Fruit fly (Drosophila melanogaster) whole organism, embryonic: ENCODE data around the gene dgt6.

Experiments
- Antp ChIP-seq: fragments of 200-800 bp; sonication (Bioruptor generic); optimal IDR thresholded peaks from 3 replicates; lab custom pipeline; 2016; ENCODE audit warnings: missing biosample characterization, missing genetic modification characterization
- Awh ChIP-seq: fragments of 200-800 bp; sonication (Bioruptor generic); IDR thresholded peaks from 2 replicates; pipeline ENCODE4, ENCODE4 v1.3.6; 2022; ENCODE audit warnings: missing biosample characterization, missing genetic modification characterization
- Bteb2 ChIP-seq: fragments of 200-800 bp; sonication (Bioruptor generic); optimal IDR thresholded peaks from 2 replicates; lab custom pipeline; 2016; ENCODE audit warnings: missing biosample characterization, missing genetic modification characterization
- CG10321 ChIP-seq: fragments of 200-800 bp; sonication (Bioruptor generic); IDR thresholded peaks from 2 replicates; pipeline ENCODE4 v1.3.6; 2022; ENCODE audit warnings: missing biosample characterization, missing genetic modification characterization
- CG11398 ChIP-seq: fragments of 200-800 bp; sonication (Bioruptor generic); optimal IDR thresholded peaks from 2 replicates; lab custom pipeline; 2016; ENCODE audit warnings: missing biosample characterization, missing genetic modification characterization
- CG11456 ChIP-seq: fragments of 200-800 bp; sonication (Bioruptor generic); IDR thresholded peaks from 3 replicates; pipeline ENCODE4 v1.3.6; 2022; ENCODE audit warnings: missing biosample characterization, missing genetic modification characterization
- CG11723 ChIP-seq: fragments of 200-800 bp; sonication (Bioruptor generic); optimal IDR thresholded peaks from 2 replicates; lab custom pipeline; 2017; ENCODE audit warnings: missing biosample characterization, mild to moderate bottlenecking, missing genetic modification characterization
- CG2202 ChIP-seq: fragments of 200-800 bp; sonication (Bioruptor generic); optimal IDR thresholded peaks from 2 replicates; lab custom pipeline; 2018; ENCODE audit warnings: missing biosample characterization, mild to moderate bottlenecking, missing genetic modification characterization
- CG30020 ChIP-seq: fragments of 200-800 bp; optimal IDR thresholded peaks from 2 replicates; lab custom pipeline; 2019; ENCODE audit warnings: missing biosample characterization, mild to moderate bottlenecking, missing genetic modification characterization, moderate library complexity
- CG31224 ChIP-seq: fragments of 200-800 bp; sonication (Bioruptor generic); IDR thresholded peaks from 2 replicates; pipeline ENCODE4 v1.3.6; 2022; ENCODE audit warnings: missing biosample characterization, missing genetic modification characterization
- CG3407 ChIP-seq: fragments of 200-800 bp; sonication (Bioruptor generic); optimal IDR thresholded peaks from 2 replicates; lab custom pipeline; 2018; ENCODE audit warnings: missing biosample characterization, mild to moderate bottlenecking, missing genetic modification characterization
- CG34224 ChIP-seq: fragments of 200-800 bp; sonication (Bioruptor generic); IDR thresholded peaks from 3 replicates; pipeline ENCODE4 v1.3.6; 2022; ENCODE audit warnings: missing biosample characterization, missing genetic modification characterization; ENCODE audit not compliant: partially characterized antibody
- CG3995 ChIP-seq: fragments of 200-800 bp; sonication (Bioruptor generic); optimal IDR thresholded peaks from 3 replicates; lab custom pipeline; 2016; ENCODE audit warnings: missing biosample characterization, missing genetic modification characterization
- CG6854 ChIP-seq: fragments of 200-800 bp; sonication (Bioruptor generic); optimal IDR thresholded peaks from 3 replicates; lab custom pipeline; 2017; ENCODE audit warnings: missing biosample characterization, mild to moderate bottlenecking, missing genetic modification characterization
- CG7271 ChIP-seq: fragments of 200-800 bp; sonication (Bioruptor generic); optimal IDR thresholded peaks from 2 replicates; lab custom pipeline; 2018; ENCODE audit warnings: missing biosample characterization, mild to moderate bottlenecking, missing genetic modification characterization, moderate library complexity
- CG7987 ChIP-seq: fragments of 200-800 bp; sonication (Bioruptor generic); optimal IDR thresholded peaks from 2 replicates; lab custom pipeline; 2018; ENCODE audit warnings: missing biosample characterization, mild to moderate bottlenecking, missing genetic modification characterization, moderate library complexity
- CTCF ChIP-seq: fragments of 200-800 bp; sonication (Bioruptor generic); optimal IDR thresholded peaks from 2 replicates; lab custom pipeline; 2017; ENCODE audit warnings: missing biosample characterization, mild to moderate bottlenecking, missing genetic modification characterization, moderate library complexity
- Dad ChIP-seq: fragments of 200-800 bp; sonication (Bioruptor generic); optimal IDR thresholded peaks from 3 replicates; lab custom pipeline; 2016; ENCODE audit warnings: missing biosample characterization, missing genetic modification characterization
- Elba2 ChIP-seq: fragments of 200-800 bp; sonication (Bioruptor generic); optimal IDR thresholded peaks from 3 replicates; lab custom pipeline; 2016; ENCODE audit warnings: missing biosample characterization, missing genetic modification characterization
- Ets97D ChIP-seq: fragments of 200-800 bp; sonication (Bioruptor generic); optimal IDR thresholded peaks from 3 replicates; lab custom pipeline; 2016; ENCODE audit warnings: missing biosample characterization, missing genetic modification characterization
- Hr78 ChIP-seq, 2 experiments: fragments of 200-800 bp in 1 of 2; fragments of >200 bp in 1 of 2; sonication (Bioruptor generic) in 1 of 2; optimal IDR thresholded peaks; 2 replicates each; lab custom pipeline; 2017 to 2019; ENCODE audit warnings: missing biosample characterization in 2 of 2, missing genetic modification characterization in 2 of 2, mild to moderate bottlenecking in 1 of 2, moderate library complexity in 1 of 2
- Hsf ChIP-seq: fragments of 200-800 bp; sonication (Bioruptor generic); optimal IDR thresholded peaks from 3 replicates; lab custom pipeline; 2016; ENCODE audit warnings: missing biosample characterization, missing genetic modification characterization
- MESR4 ChIP-seq: fragments of 200-800 bp; sonication (Bioruptor generic); optimal IDR thresholded peaks from 2 replicates; lab custom pipeline; 2018; ENCODE audit warnings: missing biosample characterization, mild to moderate bottlenecking, missing genetic modification characterization, moderate library complexity
- Oaz ChIP-seq: fragments of 200-800 bp; sonication (Bioruptor generic); IDR thresholded peaks from 2 replicates; pipeline ENCODE4 v1.3.6; 2022; ENCODE audit warnings: missing biosample characterization, missing genetic modification characterization
- Sin3A ChIP-seq: fragments of >200 bp; optimal IDR thresholded peaks from 2 replicates; lab custom pipeline; 2018
- Sry-β ChIP-seq: fragments of 200-800 bp; sonication (Bioruptor generic); optimal IDR thresholded peaks from 2 replicates; lab custom pipeline; 2018; ENCODE audit warnings: missing biosample characterization, mild to moderate bottlenecking, missing genetic modification characterization, moderate library complexity
- Xbp1 ChIP-seq: fragments of 200-800 bp; sonication (Bioruptor generic); optimal IDR thresholded peaks from 3 replicates; lab custom pipeline; 2016; ENCODE audit warnings: missing biosample characterization, mild to moderate bottlenecking, missing genetic modification characterization
- br ChIP-seq: fragments of >200 bp; optimal IDR thresholded peaks from 2 replicates; lab custom pipeline; 2017
- chn ChIP-seq: fragments of 200-800 bp; sonication (Bioruptor generic); optimal IDR thresholded peaks from 2 replicates; lab custom pipeline; 2016; ENCODE audit warnings: missing biosample characterization, missing genetic modification characterization
- en ChIP-seq: fragments of 200-800 bp; sonication (Bioruptor generic); optimal IDR thresholded peaks from 2 replicates; lab custom pipeline; 2016; ENCODE audit warnings: missing biosample characterization, missing genetic modification characterization
- ewg ChIP-seq: fragments of 200-800 bp; sonication (Bioruptor generic); optimal IDR thresholded peaks from 3 replicates; lab custom pipeline; 2017; ENCODE audit warnings: mild to moderate bottlenecking, missing biosample characterization, missing genetic modification reagents, missing genetic modification characterization
- fd102C ChIP-seq: fragments of 200-800 bp; sonication (Bioruptor generic); optimal IDR thresholded peaks from 2 replicates; lab custom pipeline; 2018; ENCODE audit warnings: missing biosample characterization, mild to moderate bottlenecking, missing genetic modification characterization, moderate library complexity
- grau ChIP-seq: fragments of 200-800 bp; optimal IDR thresholded peaks from 3 replicates; lab custom pipeline; 2019; ENCODE audit warnings: missing biosample characterization, mild to moderate bottlenecking, missing genetic modification characterization, moderate library complexity
- gro ChIP-seq: fragments of 200-800 bp; sonication (Bioruptor generic); optimal IDR thresholded peaks from 2 replicates; lab custom pipeline; 2016; ENCODE audit warnings: missing biosample characterization, missing genetic modification characterization
- hbn ChIP-seq: fragments of 200-800 bp; sonication (Bioruptor generic); IDR thresholded peaks from 2 replicates; pipeline ENCODE4 v1.3.6; 2022; ENCODE audit warnings: missing biosample characterization, missing genetic modification characterization; ENCODE audit not compliant: partially characterized antibody
- lbe ChIP-seq: fragments of 200-800 bp; sonication (Bioruptor generic); optimal IDR thresholded peaks from 2 replicates; lab custom pipeline; 2016; ENCODE audit warnings: missing biosample characterization, mild to moderate bottlenecking, missing genetic modification characterization
- nmo ChIP-seq: fragments of 200-800 bp; sonication (Bioruptor generic); optimal IDR thresholded peaks from 2 replicates; lab custom pipeline; 2018; ENCODE audit warnings: missing biosample characterization, mild to moderate bottlenecking, missing genetic modification characterization, moderate library complexity
- pho ChIP-seq: fragments of 200-800 bp; sonication (Bioruptor generic); optimal IDR thresholded peaks from 2 replicates; lab custom pipeline; 2016; ENCODE audit warnings: missing biosample characterization, missing genetic modification characterization
- prd ChIP-seq, 3 experiments: fragments of >200 bp in 2 of 3; fragments of 200-800 bp in 1 of 3; sonication (Bioruptor generic) in 1 of 3; optimal IDR thresholded peaks in 2 of 3; IDR thresholded peaks in 1 of 3; 2 replicates in 2 of 3; 3 replicates in 1 of 3; pipeline versions ENCODE4 v1.3.6 to Lab custom; 2017 to 2022; ENCODE audit warnings: missing biosample characterization in 1 of 3, missing genetic modification characterization in 1 of 3
- ranshi ChIP-seq: fragments of 200-800 bp; sonication (Bioruptor generic); IDR thresholded peaks from 2 replicates; pipeline ENCODE4 v1.3.6; 2022; ENCODE audit warnings: missing biosample characterization, missing genetic modification characterization
- sc ChIP-seq, 3 experiments: fragments of >200 bp in 2 of 3; fragments of 200-800 bp in 1 of 3; sonication (Bioruptor generic) in 1 of 3; optimal IDR thresholded peaks; 2 replicates in 2 of 3; 3 replicates in 1 of 3; lab custom pipeline; 2017; ENCODE audit warnings: mild to moderate bottlenecking in 1 of 3, missing biosample characterization in 1 of 3, missing genetic modification characterization in 1 of 3, missing genetic modification reagents in 1 of 3
- scrt ChIP-seq: fragments of 200-800 bp; sonication (Bioruptor generic); optimal IDR thresholded peaks from 2 replicates; lab custom pipeline; 2018; ENCODE audit warnings: missing biosample characterization, mild to moderate bottlenecking, missing genetic modification characterization, moderate library complexity
- sob ChIP-seq: fragments of 200-800 bp; sonication (Bioruptor generic); IDR thresholded peaks from 2 replicates; pipeline ENCODE4 v1.3.6; 2022; ENCODE audit warnings: missing biosample characterization, missing genetic modification characterization
- sqz ChIP-seq: fragments of 200-800 bp; sonication (Bioruptor generic); optimal IDR thresholded peaks from 3 replicates; lab custom pipeline; 2018; ENCODE audit warnings: missing biosample characterization, mild to moderate bottlenecking, missing genetic modification characterization
- tap ChIP-seq: fragments of 200-800 bp; optimal IDR thresholded peaks from 3 replicates; lab custom pipeline; 2019; ENCODE audit warnings: missing biosample characterization, mild to moderate bottlenecking, missing genetic modification characterization, moderate library complexity
- twi ChIP-seq: fragments of 200-800 bp; optimal IDR thresholded peaks from 2 replicates; lab custom pipeline; 2019; ENCODE audit warnings: missing biosample characterization, mild to moderate bottlenecking, missing genetic modification characterization, moderate library complexity
- z ChIP-seq: fragments of 200-800 bp; sonication (Bioruptor generic); IDR thresholded peaks from 3 replicates; pipeline ENCODE4 v1.3.6; 2022; ENCODE audit warnings: missing biosample characterization, missing genetic modification characterization
- zf30C ChIP-seq: fragments of 200-800 bp; sonication (Bioruptor generic); optimal IDR thresholded peaks from 3 replicates; lab custom pipeline; 2018; ENCODE audit warnings: missing biosample characterization, mild to moderate bottlenecking, missing genetic modification characterization

Gene dgt6

DNA sequence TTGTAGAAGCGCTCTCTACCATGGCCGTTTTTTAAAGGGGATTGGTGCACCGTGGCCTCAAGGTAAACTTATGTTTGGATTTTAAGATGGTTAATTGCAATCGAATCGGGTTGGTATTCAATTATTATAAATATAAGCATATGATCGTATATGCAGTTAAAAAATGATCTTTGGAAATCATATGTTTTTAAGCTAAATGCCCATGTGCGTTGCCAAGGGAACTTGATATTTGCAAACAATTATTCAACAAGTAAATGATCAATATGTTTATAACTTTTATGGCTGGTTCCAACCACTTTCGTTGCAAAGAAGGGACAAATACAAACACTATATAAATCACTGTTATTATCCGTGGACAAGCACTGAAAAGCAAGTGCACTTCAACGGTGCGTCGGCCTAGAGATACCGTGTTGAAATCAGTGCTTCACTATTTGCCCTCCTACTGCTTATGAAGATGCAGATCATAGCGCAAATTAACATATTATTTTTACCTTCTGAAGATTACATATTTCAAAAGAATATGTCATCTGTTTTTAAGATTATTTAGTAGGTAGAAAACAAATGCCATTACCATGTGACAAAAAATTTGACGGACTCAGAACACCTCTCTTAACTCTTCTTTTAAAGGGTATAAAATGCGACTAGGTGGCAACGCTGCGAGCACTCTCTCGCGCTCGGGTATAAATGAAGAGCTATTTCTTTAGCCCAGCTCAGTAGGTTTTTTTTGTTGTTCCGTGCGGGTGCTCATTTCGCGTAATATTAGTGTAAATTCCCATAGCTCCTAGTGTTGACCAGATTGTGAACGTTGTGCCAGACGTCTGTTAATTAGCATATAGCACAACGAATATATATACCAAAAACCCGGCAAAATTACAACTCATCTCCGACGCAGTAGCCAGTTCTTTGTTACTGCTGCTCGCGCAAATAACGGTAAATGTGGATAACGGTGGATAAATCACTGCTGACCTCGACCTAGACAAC is 26.9 kb upstream of the dgt6 start, which contains the start of gene rdog (continued):
- peak; percentile 90 for TF ChIP-seq gro (GFP tag; lab: Kevin White, UChicago)
- peak; percentile 42; the same call in 1 of the 3 replicates for TF ChIP-seq CG34224
- peak; percentile 72 for TF ChIP-seq CG11398 (GFP tag; lab: Kevin White, UChicago)
- TF ChIP-seq sob (GFP tag; lab: Robert Waterston, UW) = peak; percentile 60
- TF ChIP-seq Dad = peak; percentile 41
- peak; percentile 37 for TF ChIP-seq ewg (GFP tag; lab: Kevin White, UChicago)
- TF ChIP-seq pho (GFP tag; lab: Kevin White, UChicago) = peak; percentile 83
- peak; percentile 63 for TF ChIP-seq en (GFP tag; lab: Kevin White, UChicago)
- TF ChIP-seq sqz (GFP tag; lab: Kevin White, UChicago) = peak; percentile 38
- 0 out of 2 replicates have a peak, but pooled peaks have one; percentile 47 for TF ChIP-seq ranshi (GFP tag; lab: Robert Waterston, UW)
- TF ChIP-seq fd102C (GFP tag; lab: Kevin White, UChicago) = peak; percentile 20
- peak; percentile 3 for TF ChIP-seq MESR4 (GFP tag; lab: Kevin White, UChicago)
- TF ChIP-seq Sin3A (lab: Kevin White, UChicago) = peak; percentile 33
- TF ChIP-seq Hsf (GFP tag; lab: Kevin White, UChicago) = peak; percentile 82
- peak; percentile 24 for TF ChIP-seq Sry-β (GFP tag; lab: Kevin White, UChicago)
- TF ChIP-seq CG3995 (GFP tag; lab: Kevin White, UChicago) = peak; percentile 91
- TF ChIP-seq twi (tag; lab: Kevin White, UChicago) = peak; percentile 66
- TF ChIP-seq CG11723 (GFP tag; lab: Kevin White, UChicago) = peak; percentile 67
- TF ChIP-seq CG30020 (tag; lab: Kevin White, UChicago) = peak; percentile 46
- TF ChIP-seq CG3407 = peak; percentile 13
- no peak for TF ChIP-seq prd (optimal IDR thresholded peaks at IDR 0.05; lab: Kevin White, UChicago)
- TF ChIP-seq prd (GFP tag; IDR thresholded peaks at IDR 0.05; lab: Robert Waterston, UW) = peak; percentile 65; the same call in 2 of the 3 replicates
- TF ChIP-seq CG11456 = 0 out of 3 replicates have a peak, but pooled peaks have one; percentile 61
- peak; percentile 88 for TF ChIP-seq chn (GFP tag; lab: Kevin White, UChicago)
- TF ChIP-seq Oaz (GFP tag; lab: Robert Waterston, UW) = no peak
- no peak for TF ChIP-seq CG7271 (tag; lab: Kevin White, UChicago)
- no peak; the same call in 1 of the 2 replicates for TF ChIP-seq CG31224
- no peak for TF ChIP-seq Hr78 (GFP tag; optimal IDR thresholded peaks at IDR 0.05; lab: Kevin White, UChicago)
- no peak for TF ChIP-seq Awh (GFP tag; lab: Robert Waterston, UW)
- TF ChIP-seq Elba2 (GFP tag; lab: Kevin White, UChicago) = no peak
- TF ChIP-seq CTCF (GFP tag; lab: Kevin White, UChicago) = no peak
- TF ChIP-seq sc (optimal IDR thresholded peaks at IDR 0.05; lab: Kevin White, UChicago) = no peak
- peak; percentile 62 for TF ChIP-seq sc (GFP tag; optimal IDR thresholded peaks at IDR 0.05; lab: Kevin White, UChicago)
- peak; percentile 39 for TF ChIP-seq Ets97D (GFP tag; lab: Kevin White, UChicago)
- no peak for TF ChIP-seq br (lab: Kevin White, UChicago)
- TF ChIP-seq scrt (GFP tag; lab: Kevin White, UChicago) = peak; percentile 73
- TF ChIP-seq CG10321 (GFP tag; lab: Robert Waterston, UW) = no peak
- peak; percentile 84 for TF ChIP-seq Xbp1 (GFP tag; lab: Kevin White, UChicago)
- TF ChIP-seq Antp = peak; percentile 82
- TF ChIP-seq zf30C (GFP tag; lab: Kevin White, UChicago) = no peak
- TF ChIP-seq CG7987 = peak; percentile 46
- peak; percentile 83 for TF ChIP-seq grau
- TF ChIP-seq hbn (GFP tag; lab: Robert Waterston, UW) = no peak
- peak; percentile 65 for TF ChIP-seq Bteb2
- TF ChIP-seq CG2202 (tag; lab: Kevin White, UChicago) = peak; percentile 54
- TF ChIP-seq tap (tag; lab: Kevin White, UChicago) = peak; percentile 73
- TF ChIP-seq lbe (GFP tag; lab: Kevin White, UChicago) = peak; percentile 49
- no peak; the same call in 2 of the 3 replicates for TF ChIP-seq z
- peak; percentile 72 for TF ChIP-seq CG6854 (GFP tag; lab: Kevin White, UChicago)
- TF ChIP-seq nmo = no peak
